Worm (Caenorhabditis elegans) whole organism, L4 larva: Measurements from ENCODE around the gene szy-2.

ENCODE experiments used
- F26F4.8 ChIP-seq: fragments of 200-800 bp; sonication (Bioruptor generic); conservative IDR thresholded peaks from 2 replicates; pipeline ENCODE4 v1.3.6; 2022; ENCODE audit warnings: missing genetic modification characterization, missing compliant biosample characterization
- R02D3.7 ChIP-seq: fragments of 150-350 bp; sonication (generic microtip); optimal IDR thresholded peaks from 3 replicates; lab custom pipeline; 2014; ENCODE audit warnings: missing biosample characterization, missing genetic modification characterization
- T20F7.1 ChIP-seq: fragments of 200-800 bp; sonication (Bioruptor generic); optimal IDR thresholded peaks from 2 replicates; lab custom pipeline; 2018; ENCODE audit warnings: mild to moderate bottlenecking, missing genetic modification characterization, missing compliant biosample characterization
- Y105C5A.15 ChIP-seq: fragments of 200-800 bp; sonication (Bioruptor generic); IDR thresholded peaks from 2 replicates; pipeline ENCODE4 v1.3.6; 2022; ENCODE audit warnings: missing genetic modification characterization, missing compliant biosample characterization
- aha-1 ChIP-seq: fragments of 150-350 bp; peaks from one replicate; lab custom pipeline; 2014; ENCODE audit warnings: missing biosample characterization, missing genetic modification characterization
- ama-1 ChIP-seq: fragments of 150-350 bp; optimal IDR thresholded peaks from 2 replicates; lab custom pipeline; 2014; ENCODE audit warnings: inconsistent platforms, mixed read lengths
- arid-1 ChIP-seq: fragments of 200-800 bp; sonication (Bioruptor generic); conservative IDR thresholded peaks from 2 replicates; pipeline ENCODE4 v1.3.6; 2022; ENCODE audit warnings: missing genetic modification reagents, missing genetic modification characterization, missing compliant biosample characterization
- ceh-32 ChIP-seq: sonication (generic microtip); optimal IDR thresholded peaks from 2 replicates; lab custom pipeline; 2016; ENCODE audit warnings: mild to moderate bottlenecking, missing genetic modification characterization, missing compliant biosample characterization; ENCODE audit not compliant: poor library complexity
- cey-2 ChIP-seq: sonication (generic microtip); optimal IDR thresholded peaks from 3 replicates; lab custom pipeline; 2017; ENCODE audit warnings: missing genetic modification characterization, mild to moderate bottlenecking, missing compliant biosample characterization, antibody characterized with exemption, borderline replicate concordance; ENCODE audit not compliant: insufficient read depth
- ctbp-1 ChIP-seq: fragments of 200-800 bp; sonication (Bioruptor generic); IDR thresholded peaks from 2 replicates; pipeline ENCODE4 v1.3.6; 2022; ENCODE audit warnings: missing genetic modification reagents, missing genetic modification characterization, missing compliant biosample characterization
- daf-16 ChIP-seq, 3 experiments: sonication (generic microtip); optimal IDR thresholded peaks; 2 replicates each; lab custom pipeline; 2016 to 2017; ENCODE audit warnings: missing genetic modification characterization in 3 of 3, missing genetic modification reagents in 3 of 3, mild to moderate bottlenecking in 2 of 3, missing compliant biosample characterization in 2 of 3, missing biosample characterization in 1 of 3, moderate library complexity in 1 of 3
- daf-8 ChIP-seq: fragments of 200-800 bp; sonication (Bioruptor generic); IDR thresholded peaks from 2 replicates; pipeline ENCODE4 v1.3.6; 2022; ENCODE audit warnings: missing genetic modification characterization, missing compliant biosample characterization
- dmd-6 ChIP-seq: fragments of 200-800 bp; sonication (Bioruptor generic); IDR thresholded peaks from 2 replicates; pipeline ENCODE4 v1.3.6; 2022; ENCODE audit warnings: missing genetic modification reagents, missing genetic modification characterization, missing compliant biosample characterization
- dmd-8 ChIP-seq: fragments of 200-800 bp; sonication (Bioruptor generic); IDR thresholded peaks from 2 replicates; pipeline ENCODE4 v1.3.6; 2022; ENCODE audit warnings: missing genetic modification characterization, missing compliant biosample characterization
- dmd-9 ChIP-seq: fragments of 200-800 bp; sonication (Bioruptor generic); IDR thresholded peaks from 2 replicates; pipeline ENCODE4 v1.3.6; 2022; ENCODE audit warnings: missing genetic modification reagents, missing genetic modification characterization, missing compliant biosample characterization
- fkh-10 ChIP-seq: fragments of 150-350 bp; optimal IDR thresholded peaks from 2 replicates; lab custom pipeline; 2014; ENCODE audit warnings: missing biosample characterization, missing genetic modification reagents, missing genetic modification characterization
- hlh-11 ChIP-seq: fragments of 200-800 bp; sonication (Bioruptor generic); optimal IDR thresholded peaks from 2 replicates; lab custom pipeline; 2018; ENCODE audit warnings: mild to moderate bottlenecking, missing genetic modification characterization, missing compliant biosample characterization
- hlh-30 ChIP-seq: sonication (generic microtip); optimal IDR thresholded peaks from 2 replicates; lab custom pipeline; 2017; ENCODE audit warnings: antibody characterized with exemption, mild to moderate bottlenecking, missing genetic modification characterization, missing compliant biosample characterization; ENCODE audit not compliant: insufficient read depth
- lin-1 ChIP-seq: fragments of 200-800 bp; sonication (Bioruptor generic); IDR thresholded peaks from 2 replicates; pipeline ENCODE4 v1.3.6; 2022; ENCODE audit warnings: missing genetic modification reagents, missing genetic modification characterization, missing compliant biosample characterization
- lin-15B ChIP-seq: fragments of 150-350 bp; sonication (generic microtip); optimal IDR thresholded peaks from 3 replicates; lab custom pipeline; 2014; ENCODE audit warnings: missing biosample characterization, missing genetic modification characterization
- lin-38 ChIP-seq: fragments of 200-800 bp; sonication (Bioruptor generic); IDR thresholded peaks from 2 replicates; pipeline ENCODE4 v1.3.6; 2022; ENCODE audit warnings: missing genetic modification reagents, missing genetic modification characterization, missing compliant biosample characterization
- lir-3 ChIP-seq: sonication (generic microtip); optimal IDR thresholded peaks from 2 replicates; lab custom pipeline; 2016; ENCODE audit warnings: mild to moderate bottlenecking, missing genetic modification characterization, missing compliant biosample characterization
- madf-5 ChIP-seq, 2 experiments: fragments of 200-800 bp; sonication (Bioruptor generic); IDR thresholded peaks; 2 replicates each; pipeline ENCODE4 v1.3.6; 2022; ENCODE audit warnings: missing compliant biosample characterization in 2 of 2, missing genetic modification characterization in 2 of 2
- mep-1 ChIP-seq: fragments of 150-350 bp; sonication (generic microtip); optimal IDR thresholded peaks from 3 replicates; lab custom pipeline; 2014; ENCODE audit warnings: missing biosample characterization, missing genetic modification characterization
- mes-2 ChIP-seq: sonication (generic microtip); optimal IDR thresholded peaks from 2 replicates; lab custom pipeline; 2016; ENCODE audit warnings: missing genotype, mild to moderate bottlenecking, missing genetic modification characterization, missing compliant biosample characterization; ENCODE audit not compliant: poor library complexity, severe bottlenecking
- mxl-2 ChIP-seq: fragments of 200-800 bp; sonication (Bioruptor generic); conservative IDR thresholded peaks from 2 replicates; pipeline ENCODE4 v1.3.6; 2022; ENCODE audit warnings: missing genetic modification reagents, missing genetic modification characterization, missing compliant biosample characterization
- mxl-3 ChIP-seq: fragments of 200-800 bp; sonication (Bioruptor generic); optimal IDR thresholded peaks from 2 replicates; lab custom pipeline; 2018; ENCODE audit warnings: mild to moderate bottlenecking, missing genetic modification characterization, missing compliant biosample characterization
- nhr-10 ChIP-seq: fragments of 150-350 bp; optimal IDR thresholded peaks from 2 replicates; lab custom pipeline; 2014; ENCODE audit warnings: missing biosample characterization, missing genetic modification characterization
- nhr-11 ChIP-seq: fragments of 150-350 bp; optimal IDR thresholded peaks from 2 replicates; lab custom pipeline; 2014; ENCODE audit warnings: missing biosample characterization, missing genetic modification characterization
- nhr-237 ChIP-seq: sonication (generic microtip); optimal IDR thresholded peaks from 2 replicates; lab custom pipeline; 2017; ENCODE audit warnings: missing biosample characterization, missing genetic modification characterization
- nhr-28 ChIP-seq: fragments of 150-350 bp; optimal IDR thresholded peaks from 2 replicates; lab custom pipeline; 2014; ENCODE audit warnings: missing biosample characterization, missing genetic modification characterization
- pqm-1 ChIP-seq: sonication (generic microtip); optimal IDR thresholded peaks from 2 replicates; lab custom pipeline; 2017; ENCODE audit warnings: missing biosample characterization, missing genetic modification characterization
- sdz-12 ChIP-seq: fragments of 200-800 bp; sonication (Bioruptor generic); optimal IDR thresholded peaks from 2 replicates; lab custom pipeline; 2018; ENCODE audit warnings: mild to moderate bottlenecking, missing genetic modification characterization, missing compliant biosample characterization
- set-16 ChIP-seq: fragments of 200-800 bp; sonication (Bioruptor generic); IDR thresholded peaks from 2 replicates; pipeline ENCODE4 v1.3.6; 2022; ENCODE audit warnings: missing genetic modification reagents, missing genetic modification characterization, missing compliant biosample characterization
- snpc-1.2 ChIP-seq: fragments of 200-800 bp; sonication (Bioruptor generic); IDR thresholded peaks from 2 replicates; pipeline ENCODE4 v1.3.6; 2022; ENCODE audit warnings: missing genetic modification reagents, missing genetic modification characterization, missing compliant biosample characterization
- snpc-4 ChIP-seq: fragments of 150-350 bp; optimal IDR thresholded peaks from 2 replicates; lab custom pipeline; 2014; ENCODE audit warnings: missing biosample characterization, missing genetic modification characterization
- unc-130 ChIP-seq: sonication (generic microtip); optimal IDR thresholded peaks from 2 replicates; lab custom pipeline; 2016; ENCODE audit warnings: missing genetic modification reagents, missing genetic modification characterization, missing compliant biosample characterization
- unc-62 ChIP-seq, 3 experiments: fragments of 150-350 bp in 1 of 3; sonication (generic microtip); optimal IDR thresholded peaks in 2 of 3; peaks in 1 of 3; 1 replicate in 1 of 3; 2 replicates in 2 of 3; lab custom pipeline; 2014 to 2017; ENCODE audit warnings: missing biosample characterization in 3 of 3, missing genetic modification characterization in 3 of 3, missing genetic modification reagents in 3 of 3, missing genotype in 1 of 3
- vab-7 ChIP-seq: fragments of 200-800 bp; sonication (Bioruptor generic); IDR thresholded peaks from 2 replicates; pipeline ENCODE4 v1.3.6; 2022; ENCODE audit warnings: missing genetic modification reagents, missing genetic modification characterization, missing compliant biosample characterization
- ztf-7 ChIP-seq: fragments of 150-350 bp; optimal IDR thresholded peaks from 2 replicates; lab custom pipeline; 2014; ENCODE audit warnings: missing biosample characterization, missing genetic modification characterization

Gene szy-2

DNA sequence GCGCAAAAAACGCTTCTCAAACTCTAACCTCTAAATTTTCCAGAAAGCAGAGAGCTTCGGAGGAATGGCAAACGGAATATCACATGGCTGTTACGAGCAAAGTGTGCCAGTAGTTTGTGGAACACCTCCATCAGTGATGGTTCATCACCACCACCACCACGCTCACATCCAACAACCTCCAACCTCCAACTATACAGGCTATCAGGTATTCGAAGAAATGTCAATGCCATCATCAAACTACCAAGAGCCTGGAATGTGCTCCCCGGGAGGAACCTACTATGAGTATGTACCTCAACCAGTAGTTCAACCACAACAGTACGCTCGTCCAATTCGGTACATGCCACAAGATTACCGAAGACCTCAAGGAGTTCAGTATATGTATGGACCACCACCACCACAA is 27.5 kb downstream of the szy-2 start:
- TF ChIP-seq cey-2 (tag; lab: Kevin White, UChicago) = no peak
- TF ChIP-seq aha-1 (tag; lab: Kevin White, UChicago) = peak; percentile 90

DNA sequence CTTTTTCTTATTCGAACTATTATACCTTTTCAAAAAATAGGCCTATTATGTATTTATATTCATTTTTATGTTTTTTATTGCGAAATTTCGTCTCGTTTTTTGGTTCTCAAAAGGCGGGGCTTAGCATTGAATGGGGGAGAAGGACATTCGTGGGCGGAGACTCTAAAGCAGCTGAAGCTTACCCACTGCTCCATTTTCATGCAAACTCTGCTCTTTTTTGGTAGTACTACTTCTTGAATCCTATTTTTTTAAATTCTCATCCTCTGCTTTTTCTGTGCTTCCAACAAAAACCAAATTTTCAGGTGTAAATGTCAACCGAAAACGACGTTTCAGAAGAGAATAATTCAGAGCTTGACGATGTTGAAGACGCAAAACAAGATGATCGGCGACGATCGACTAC is 29.7 kb downstream of the szy-2 start, which contains the start of gene ZK121.2:
ZK121.2 (plus strand) TSS at position 301 of the 400 bp plus-strand sequence.
- TF ChIP-seq snpc-1.2 (GFP tag; lab: Robert Waterston, UW) = no peak
- peak; percentile 23 for TF ChIP-seq aha-1 (tag; lab: Kevin White, UChicago)

DNA sequence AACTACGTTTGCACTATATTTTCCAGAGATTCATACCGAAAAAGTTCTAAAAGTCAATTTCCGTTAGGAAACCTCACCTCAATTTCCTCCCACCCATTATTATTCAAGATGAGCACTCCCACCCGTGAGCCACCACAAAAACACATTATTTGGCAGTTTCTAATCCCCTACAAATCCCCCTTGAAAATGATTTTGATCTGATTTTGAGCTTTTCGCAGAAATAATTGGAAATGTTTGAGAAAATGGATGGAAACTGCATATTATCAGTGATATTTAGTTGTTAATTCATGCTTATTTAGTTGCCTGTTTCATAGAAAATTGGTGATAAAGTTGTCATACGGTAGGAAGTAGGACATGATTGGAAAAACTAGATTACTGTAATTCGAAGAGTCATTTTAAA is 30.5 kb downstream of the szy-2 start:
- no peak for TF ChIP-seq F26F4.8
- TF ChIP-seq unc-62 (GFP tag; optimal IDR thresholded peaks at IDR 0.05 in 1 of 2; lab: Kevin White, UChicago) = peak in 1 of 2 experiments; percentile 86
- TF ChIP-seq unc-62 (tag; optimal IDR thresholded peaks at IDR 0.05; lab: Kevin White, UChicago) = no peak

DNA sequence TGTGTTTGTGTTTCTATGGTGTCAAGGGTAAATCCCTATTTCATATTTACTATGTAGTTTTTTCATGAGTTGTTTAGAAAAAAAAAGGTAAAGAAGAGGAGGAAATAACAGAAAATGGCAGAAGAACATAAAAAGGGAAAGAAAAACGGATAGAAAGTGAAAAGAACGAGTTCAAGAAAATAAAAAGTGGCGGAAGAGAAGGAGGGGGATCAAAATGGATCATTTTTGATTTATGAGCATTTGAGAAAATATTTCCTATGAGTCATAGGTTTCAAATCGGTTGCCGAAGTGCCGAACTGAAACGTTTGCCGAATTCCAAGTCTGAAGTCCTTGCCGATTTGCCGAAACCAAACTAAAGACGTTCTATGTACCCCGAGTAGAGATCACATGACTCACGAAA is 32.3 kb downstream of the szy-2 start:
- TF ChIP-seq nhr-237 (no peak), mes-2 (tag; lab: Kevin White, UChicago) (no peak), hlh-30 (tag; lab: Kevin White, UChicago) (no peak), unc-62 (GFP tag; optimal IDR thresholded peaks at IDR 0.05 in 1 of 2; lab: Kevin White, UChicago) (no peak), unc-62 (tag; optimal IDR thresholded peaks at IDR 0.05; lab: Kevin White, UChicago) (no peak), Y105C5A.15 (GFP tag; lab: Robert Waterston, UW) (no peak), lir-3 (tag; lab: Kevin White, UChicago) (no peak), mxl-3 (GFP tag; lab: Kevin White, UChicago) (no peak)

DNA sequence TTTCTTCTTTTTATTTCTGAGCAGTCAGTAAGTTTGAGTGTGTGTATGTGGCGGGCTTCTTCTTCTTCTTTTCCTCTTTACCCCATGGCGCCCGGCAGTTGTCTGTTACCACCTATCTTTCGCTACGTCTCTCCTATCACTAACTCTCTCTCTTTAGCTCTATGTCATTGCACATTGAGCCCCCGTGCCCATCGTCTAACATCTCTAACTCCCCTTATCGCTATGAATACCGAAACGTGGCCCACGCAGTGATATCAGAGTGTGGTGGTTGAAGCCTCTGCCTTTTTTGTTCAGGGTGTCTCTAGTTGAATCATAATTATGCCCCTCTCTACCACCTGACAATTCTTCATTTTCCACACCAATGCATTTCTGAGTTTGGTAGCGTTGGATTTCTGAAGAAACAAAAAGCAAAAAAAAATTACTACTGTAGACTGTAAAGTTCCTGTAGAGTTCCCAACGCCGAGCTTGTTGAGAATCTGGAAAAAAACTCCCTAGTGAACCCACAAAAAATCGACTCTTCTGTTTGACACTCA is 36.5 kb downstream of the szy-2 start:
- TF ChIP-seq hlh-11 (tag; lab: Kevin White, UChicago) (peak; percentile 55), hlh-30 (tag; lab: Kevin White, UChicago) (peak; percentile 40), arid-1 (GFP tag; lab: Robert Waterston, UW) (no peak), daf-16 (GFP tag; optimal IDR thresholded peaks at IDR 0.05; lab: Kevin White, UChicago) (no peak), daf-16 (tag; optimal IDR thresholded peaks at IDR 0.05; lab: Kevin White, UChicago) (peak; percentile 56), fkh-10 (GFP tag; lab: Kevin White, UChicago) (no peak), dmd-9 (GFP tag; lab: Robert Waterston, UW) (no peak), T20F7.1 (GFP tag; lab: Kevin White, UChicago) (no peak), dmd-8 (GFP tag; lab: Robert Waterston, UW) (no peak), ctbp-1 (no peak), unc-130 (no peak), lin-38 (GFP tag; lab: Robert Waterston, UW) (no peak), R02D3.7 (tag; lab: Kevin White, UChicago) (no peak), lin-15B (tag; lab: Kevin White, UChicago) (no peak), madf-5 (GFP tag; IDR thresholded peaks at IDR 0.05; lab: Robert Waterston, UW) (no peak), lin-1 (GFP tag; lab: Robert Waterston, UW) (no peak), vab-7 (GFP tag; lab: Robert Waterston, UW) (no peak), dmd-6 (peak; percentile 15; the same call in 1 of the 2 replicates), mep-1 (tag; lab: Kevin White, UChicago) (no peak), snpc-4 (tag; lab: Kevin White, UChicago) (no peak), mes-2 (tag; lab: Kevin White, UChicago) (no peak), pqm-1 (tag; lab: Kevin White, UChicago) (peak; percentile 41), nhr-10 (no peak), sdz-12 (GFP tag; lab: Kevin White, UChicago) (no peak), nhr-11 (tag; lab: Kevin White, UChicago) (no peak), daf-8 (no peak), mxl-3 (GFP tag; lab: Kevin White, UChicago) (peak; percentile 57), unc-62 (GFP tag; optimal IDR thresholded peaks at IDR 0.05 in 1 of 2; lab: Kevin White, UChicago) (peak in 1 of 2 experiments; percentile 99), unc-62 (tag; optimal IDR thresholded peaks at IDR 0.05; lab: Kevin White, UChicago) (no peak), ama-1 (lab: Kevin White, UChicago) (no peak), set-16 (GFP tag; lab: Robert Waterston, UW) (no peak), ceh-32 (tag; lab: Kevin White, UChicago) (no peak), ztf-7 (tag; lab: Kevin White, UChicago) (no peak), mxl-2 (GFP tag; lab: Robert Waterston, UW) (no peak), aha-1 (tag; lab: Kevin White, UChicago) (no peak), nhr-28 (tag; lab: Kevin White, UChicago) (peak; percentile 31)
